Worm (Caenorhabditis elegans) whole organism, early embryonic: ENCODE data around the gene Y25C1A.6.

Source experiments
- aly-1 ChIP-seq: sonication (generic microtip); optimal IDR thresholded peaks from 2 replicates; lab custom pipeline; 2016; ENCODE audit warnings: missing genetic modification characterization, missing compliant biosample characterization
- ama-1 ChIP-seq: fragments of 150-350 bp; optimal IDR thresholded peaks from 2 replicates; lab custom pipeline; 2014
- ceh-36 ChIP-seq: sonication (generic microtip); optimal IDR thresholded peaks from 2 replicates; lab custom pipeline; 2016; ENCODE audit warnings: missing genetic modification characterization, inconsistent platforms, missing compliant biosample characterization
- ets-7 ChIP-seq: sonication (generic microtip); optimal IDR thresholded peaks from 2 replicates; lab custom pipeline; 2016; ENCODE audit warnings: missing genotype, missing genetic modification characterization, missing compliant biosample characterization
- pes-1 ChIP-seq: fragments of 200-800 bp; sonication (Bioruptor generic); IDR thresholded peaks from 2 replicates; pipeline ENCODE4 v1.3.6; 2022; ENCODE audit warnings: missing genetic modification reagents, missing genetic modification characterization, missing compliant biosample characterization
- sea-1 ChIP-seq: fragments of 200-800 bp; sonication (Bioruptor generic); conservative IDR thresholded peaks from 2 replicates; pipeline ENCODE4 v1.3.6; 2022; ENCODE audit warnings: missing genetic modification characterization, missing compliant biosample characterization
- tbx-11 ChIP-seq: fragments of 200-800 bp; sonication (Bioruptor generic); IDR thresholded peaks from 2 replicates; pipeline ENCODE4 v1.3.6; 2022; ENCODE audit warnings: missing genetic modification characterization, missing compliant biosample characterization

The Y25C1A.6 gene

ce11 chrII:3111147-3111546 is 50.3 kb downstream of the Y25C1A.6 start, which contains the start of gene Y25C1A.13:
Y25C1A.13 (minus strand) TSS chrII:3111247.
- TF ChIP-seq ceh-36, result no peak
- no peak for TF ChIP-seq pes-1 (GFP tag; lab: Robert Waterston, UW)
- no peak for TF ChIP-seq tbx-11 (GFP tag; lab: Robert Waterston, UW)
- TF ChIP-seq sea-1, result no peak
- no peak for TF ChIP-seq aly-1 (tag; lab: Kevin White, UChicago)
- no peak for TF ChIP-seq ets-7 (tag; lab: Kevin White, UChicago)
- TF ChIP-seq ama-1 (lab: Kevin White, UChicago), result no peak
